Fruit fly (Drosophila melanogaster): Measurements from ENCODE around the gene TM9SF2.
A peak's percentile ranks its signal among the peaks of the same experiment; 100 is the strongest.

The TM9SF2 gene

dm6 chr2L:20770242-20770769, 36.2 kb upstream of the TM9SF2 start, which contains the start of gene cad (continued):
- peak; percentile 54 for TF ChIP-seq CG7271 (tag; optimal IDR thresholded peaks at IDR 0.05)
- no peak for TF ChIP-seq CG3407 (GFP tag; optimal IDR thresholded peaks at IDR 0.05)
- TF ChIP-seq ase (GFP tag; IDR thresholded peaks at IDR 0.05): no peak
- no peak for TF ChIP-seq Lpt (GFP tag; optimal IDR thresholded peaks at IDR 0.05)
- no peak for TF ChIP-seq chif (GFP tag; optimal IDR thresholded peaks at IDR 0.05)
- no peak for TF ChIP-seq Eip74EF (GFP tag; optimal IDR thresholded peaks at IDR 0.05)
- no peak for TF ChIP-seq CG9876 (GFP tag; optimal IDR thresholded peaks at IDR 0.05)
- TF ChIP-seq slou (GFP tag; optimal IDR thresholded peaks at IDR 0.05): no peak
- 0 out of 3 replicates have a peak, but pooled peaks have one; percentile 25 for TF ChIP-seq vnd (GFP tag; IDR thresholded peaks at IDR 0.05; ENCODE audit: partially characterized antibody)
- TF ChIP-seq CG1603 (tag; optimal IDR thresholded peaks at IDR 0.05): peak; percentile 25
- no peak for TF ChIP-seq CG12155 (GFP tag; optimal IDR thresholded peaks at IDR 0.05)
- TF ChIP-seq Bdp1 (GFP tag; optimal IDR thresholded peaks at IDR 0.05): no peak
- TF ChIP-seq CG3995 (GFP tag; optimal IDR thresholded peaks at IDR 0.05): no peak
- no peak for TF ChIP-seq CG12104 (GFP tag; optimal IDR thresholded peaks at IDR 0.05)
- TF ChIP-seq CG10321 (GFP tag; IDR thresholded peaks at IDR 0.05): peak; percentile 99
- TF ChIP-seq ind (GFP tag; optimal IDR thresholded peaks at IDR 0.05): no peak
- peak; percentile 59; the same call in 1 of the 2 replicates for TF ChIP-seq Bgb (GFP tag; IDR thresholded peaks at IDR 0.05; ENCODE audit: partially characterized antibody)
- TF ChIP-seq Atf3 (GFP tag; optimal IDR thresholded peaks at IDR 0.05): no peak
- TF ChIP-seq CG8281 (tag; optimal IDR thresholded peaks at IDR 0.05): no peak
- no peak for TF ChIP-seq nau (GFP tag; optimal IDR thresholded peaks at IDR 0.05)
- no peak for TF ChIP-seq Six4 (GFP tag; optimal IDR thresholded peaks at IDR 0.05)
- TF ChIP-seq Dek (tag; optimal IDR thresholded peaks at IDR 0.05): no peak
- no peak for TF ChIP-seq Doc3 (GFP tag; IDR thresholded peaks at IDR 0.05; ENCODE audit: partially characterized antibody)
- no peak for TF ChIP-seq CG7357 (GFP tag; IDR thresholded peaks at IDR 0.05)
- no peak for TF ChIP-seq dmrt11E (tag; optimal IDR thresholded peaks at IDR 0.05)
- TF ChIP-seq ems (GFP tag; optimal IDR thresholded peaks at IDR 0.05): no peak
- no peak for TF ChIP-seq CG12299 (tag; optimal IDR thresholded peaks at IDR 0.05)
- TF ChIP-seq ac (GFP tag; optimal IDR thresholded peaks at IDR 0.05): no peak
- no peak for TF ChIP-seq gce (GFP tag; IDR thresholded peaks at IDR 0.05)
- no peak for TF ChIP-seq Sry-β (GFP tag; optimal IDR thresholded peaks at IDR 0.05)
- TF ChIP-seq vvl (GFP tag; IDR thresholded peaks at IDR 0.05): peak; percentile 75
- TF ChIP-seq nmo (GFP tag; optimal IDR thresholded peaks at IDR 0.05): peak; percentile 55
- no peak for TF ChIP-seq CG6272 (GFP tag; IDR thresholded peaks at IDR 0.05)
- TF ChIP-seq CG14710 (tag; optimal IDR thresholded peaks at IDR 0.05): peak; percentile 9
- TF ChIP-seq B-H2 (GFP tag; optimal IDR thresholded peaks at IDR 0.05): peak; percentile 7
- no peak for TF ChIP-seq hth (optimal IDR thresholded peaks at IDR 0.05)
- peak; percentile 30 for TF ChIP-seq gsb-n (tag; optimal IDR thresholded peaks at IDR 0.05)
- TF ChIP-seq toy (GFP tag; IDR thresholded peaks at IDR 0.05): no peak
- peak; percentile 9 for TF ChIP-seq scrt (GFP tag; optimal IDR thresholded peaks at IDR 0.05)
- no peak for TF ChIP-seq CG8944 (GFP tag; optimal IDR thresholded peaks at IDR 0.05)
- TF ChIP-seq Adf1 (GFP tag; IDR thresholded peaks at IDR 0.05): peak; percentile 81
- peak; percentile 42 to 80 for TF ChIP-seq tll (GFP tag; optimal IDR thresholded peaks at IDR 0.05)
- no peak for TF ChIP-seq CG9609 (GFP tag; optimal IDR thresholded peaks at IDR 0.05)
- 0 out of 3 replicates have a peak, but pooled peaks have one; percentile 19 for TF ChIP-seq CG6175 (GFP tag; IDR thresholded peaks at IDR 0.05)
- no peak for TF ChIP-seq Blimp-1 (GFP tag; optimal IDR thresholded peaks at IDR 0.05)
- TF ChIP-seq sr (GFP tag; IDR thresholded peaks at IDR 0.05): peak; percentile 55; the same call in 1 of the 3 replicates
- 0 out of 2 replicates have a peak, but pooled peaks have one; percentile 20 for TF ChIP-seq sim (GFP tag; IDR thresholded peaks at IDR 0.05)
- TF ChIP-seq wek (GFP tag; optimal IDR thresholded peaks at IDR 0.05): no peak
- no peak for TF ChIP-seq Hr39 (optimal IDR thresholded peaks at IDR 0.05)
- no peak for TF ChIP-seq Sin3A (optimal IDR thresholded peaks at IDR 0.05)
- peak; percentile 6 for TF ChIP-seq ewg (GFP tag; optimal IDR thresholded peaks at IDR 0.05)
